Fruit fly (Drosophila melanogaster): ENCODE data around the gene CG6067.

Gene CG6067

dm6 chrX:5972030-5972429 lies 16.6 kb downstream of the CG6067 start (continued):
- TF ChIP-seq CG8319 (GFP tag; optimal IDR thresholded peaks at IDR 0.05): peak; percentile 36
- peak; percentile 70 for TF ChIP-seq Ets96B (tag; optimal IDR thresholded peaks at IDR 0.05)
- peak; percentile 36 for TF ChIP-seq CG8632 (GFP tag; optimal IDR thresholded peaks at IDR 0.05)
- TF ChIP-seq CG1621 (tag; optimal IDR thresholded peaks at IDR 0.05): peak; percentile 71
- peak; percentile 51 for TF ChIP-seq svp (GFP tag)
- TF ChIP-seq CG8119 (GFP tag; IDR thresholded peaks at IDR 0.05): peak; percentile 85
- TF ChIP-seq CG10669 (GFP tag; optimal IDR thresholded peaks at IDR 0.05): peak; percentile 66
- TF ChIP-seq CG3032 (tag; optimal IDR thresholded peaks at IDR 0.05): peak; percentile 67
- peak; percentile 87 for TF ChIP-seq CG15336 (GFP tag; IDR thresholded peaks at IDR 0.05)
- peak; percentile 55 for TF ChIP-seq topi (GFP tag; optimal IDR thresholded peaks at IDR 0.05)
- TF ChIP-seq cyc (GFP tag; optimal IDR thresholded peaks at IDR 0.05): peak; percentile 63
- TF ChIP-seq CG4318 (GFP tag; optimal IDR thresholded peaks at IDR 0.05): peak; percentile 78
- TF ChIP-seq CG10631 (GFP tag; optimal IDR thresholded peaks at IDR 0.05): peak; percentile 76
- peak; percentile 59 for TF ChIP-seq lz (GFP tag; optimal IDR thresholded peaks at IDR 0.05)
- peak; percentile 94 for TF ChIP-seq CG6163 (GFP tag; IDR thresholded peaks at IDR 0.05)
- TF ChIP-seq OdsH (GFP tag; optimal IDR thresholded peaks at IDR 0.05): peak; percentile 76
- no peak for TF ChIP-seq Blimp-1 (GFP tag; optimal IDR thresholded peaks at IDR 0.05)
- TF ChIP-seq fd59A (GFP tag; optimal IDR thresholded peaks at IDR 0.05): peak; percentile 64
- peak; percentile 36 for TF ChIP-seq Met (GFP tag; optimal IDR thresholded peaks at IDR 0.05)
- TF ChIP-seq CG34406 (GFP tag; optimal IDR thresholded peaks at IDR 0.05): peak; percentile 11
- TF ChIP-seq ss (GFP tag; optimal IDR thresholded peaks at IDR 0.05): peak; percentile 15 to 35
- peak; percentile 75 for TF ChIP-seq CG3919 (GFP tag; optimal IDR thresholded peaks at IDR 0.05)

DNA sequence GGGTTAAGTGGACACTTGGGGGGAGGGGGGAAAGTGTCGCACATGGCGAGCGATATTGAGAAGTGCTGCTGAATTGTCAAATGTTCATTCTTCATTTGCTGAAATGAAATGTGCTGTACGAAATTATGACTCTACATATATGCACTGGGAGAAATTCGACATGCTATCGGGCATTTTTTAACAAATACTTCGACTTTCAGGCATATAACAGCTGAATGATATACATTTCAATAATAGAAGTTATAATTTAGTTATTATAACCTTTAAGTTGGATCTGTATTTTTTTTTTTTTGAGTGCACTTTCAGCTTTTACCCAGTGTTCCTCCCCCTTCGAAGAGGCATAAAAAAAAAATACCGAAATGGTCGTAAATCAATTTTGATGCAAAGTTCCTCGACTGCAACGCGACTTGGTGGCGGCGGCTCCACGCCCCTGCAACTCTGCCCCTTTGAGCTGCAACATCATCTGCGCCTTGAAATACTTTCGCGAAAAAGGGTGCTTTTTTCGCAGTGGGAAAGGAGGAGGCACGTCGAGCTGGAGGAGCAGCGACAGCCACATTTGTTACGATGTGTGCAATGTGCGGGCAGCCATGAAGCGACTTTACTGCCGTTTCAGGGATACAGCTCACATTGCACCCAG lies 18.1 kb downstream of the CG6067 start:
- TF ChIP-seq net (GFP tag; optimal IDR thresholded peaks at IDR 0.05) (peak; percentile 65), Sox14 (GFP tag; optimal IDR thresholded peaks at IDR 0.05) (peak; percentile 62), svp (GFP tag) (peak; percentile 79), Lpt (GFP tag; optimal IDR thresholded peaks at IDR 0.05) (peak; percentile 16), CG34406 (GFP tag; optimal IDR thresholded peaks at IDR 0.05) (peak; percentile 68), dac (GFP tag; optimal IDR thresholded peaks at IDR 0.05) (peak; percentile 16), Eip93F (GFP tag; optimal IDR thresholded peaks at IDR 0.05) (no peak), CG15336 (GFP tag; IDR thresholded peaks at IDR 0.05) (peak; percentile 66), CG8632 (GFP tag; optimal IDR thresholded peaks at IDR 0.05) (peak; percentile 74), fd59A (GFP tag; optimal IDR thresholded peaks at IDR 0.05) (peak; percentile 66), lz (GFP tag; optimal IDR thresholded peaks at IDR 0.05) (peak; percentile 55), CG10631 (GFP tag; optimal IDR thresholded peaks at IDR 0.05) (peak; percentile 76), CG11762 (GFP tag; optimal IDR thresholded peaks at IDR 0.05; ENCODE audit: insufficient read depth) (peak; percentile 58), CG1621 (tag; optimal IDR thresholded peaks at IDR 0.05) (peak; percentile 70), Hr38 (GFP tag; optimal IDR thresholded peaks at IDR 0.05) (no peak), CG4318 (GFP tag; optimal IDR thresholded peaks at IDR 0.05) (peak; percentile 9), dsx (GFP tag; optimal IDR thresholded peaks at IDR 0.05; ENCODE audit: poor library complexity, severe bottlenecking) (peak; percentile 56), CG6163 (GFP tag; IDR thresholded peaks at IDR 0.05) (peak; percentile 93), CG6276 (GFP tag; optimal IDR thresholded peaks at IDR 0.05) (no peak), acj6 (GFP tag; optimal IDR thresholded peaks at IDR 0.05) (peak; percentile 75), CG6808 (GFP tag; optimal IDR thresholded peaks at IDR 0.05) (peak; percentile 65), Hr39 (GFP tag; optimal IDR thresholded peaks at IDR 0.05) (peak; percentile 72), OdsH (GFP tag; optimal IDR thresholded peaks at IDR 0.05) (peak; percentile 77), achi (GFP tag; optimal IDR thresholded peaks at IDR 0.05) (peak; percentile 74), Eip75B (GFP tag; optimal IDR thresholded peaks at IDR 0.05) (peak; percentile 5), CG11294 (GFP tag; IDR thresholded peaks at IDR 0.05) (0 out of 2 replicates have a peak, but pooled peaks have one; percentile 13), pdm3 (GFP tag; optimal IDR thresholded peaks at IDR 0.05) (peak; percentile 77), CG3919 (GFP tag; optimal IDR thresholded peaks at IDR 0.05) (peak; percentile 77), esn (GFP tag; optimal IDR thresholded peaks at IDR 0.05) (peak; percentile 76), CG3032 (tag; optimal IDR thresholded peaks at IDR 0.05) (peak; percentile 67), CG9139 (GFP tag; optimal IDR thresholded peaks at IDR 0.05) (peak; percentile 31), CG6792 (GFP tag; optimal IDR thresholded peaks at IDR 0.05) (peak; percentile 73), ss (GFP tag; optimal IDR thresholded peaks at IDR 0.05) (peak in 1 of 2 experiments; percentile 33), Sox102F (GFP tag; optimal IDR thresholded peaks at IDR 0.05) (peak; percentile 79), CG8119 (GFP tag; IDR thresholded peaks at IDR 0.05) (peak; percentile 66), vri (GFP tag; optimal IDR thresholded peaks at IDR 0.05) (peak; percentile 35), Sox15 (GFP tag; optimal IDR thresholded peaks at IDR 0.05) (peak; percentile 56), CG31627 (GFP tag; optimal IDR thresholded peaks at IDR 0.05) (peak; percentile 76), CG7368 (GFP tag; optimal IDR thresholded peaks at IDR 0.05) (peak; percentile 47)
